Fruit fly (Drosophila melanogaster): ENCODE measurements around the gene CG18088.

CG18088 gene

dm6 chr2L:8997285-8997684, 29.9 kb downstream of the CG18088 start, which contains the start of the genes alien and CG18661 (continued):
- peak; percentile 48 for TF ChIP-seq CG11723 (GFP tag; optimal IDR thresholded peaks at IDR 0.05)
- no peak for TF ChIP-seq CG6813 (GFP tag; optimal IDR thresholded peaks at IDR 0.05)
- TF ChIP-seq CG12942 (GFP tag; optimal IDR thresholded peaks at IDR 0.05): peak; percentile 80
- TF ChIP-seq chinmo (GFP tag; IDR thresholded peaks at IDR 0.05; ENCODE audit: partially characterized antibody): no peak
- peak; percentile 92 for TF ChIP-seq vvl (GFP tag; IDR thresholded peaks at IDR 0.05)
- TF ChIP-seq CG6791 (GFP tag; IDR thresholded peaks at IDR 0.05; ENCODE audit: partially characterized antibody): no peak
- TF ChIP-seq CG3847 (GFP tag; IDR thresholded peaks at IDR 0.05): peak; percentile 98
- TF ChIP-seq Sox102F (GFP tag; optimal IDR thresholded peaks at IDR 0.05): peak; percentile 94
- TF ChIP-seq ems (GFP tag; optimal IDR thresholded peaks at IDR 0.05): peak; percentile 91
- TF ChIP-seq HmgZ (tag; optimal IDR thresholded peaks at IDR 0.05): peak; percentile 78
- TF ChIP-seq Pdp1 (GFP tag; optimal IDR thresholded peaks at IDR 0.05): peak; percentile 75 to 97
- TF ChIP-seq CG2202 (tag; optimal IDR thresholded peaks at IDR 0.05): no peak
- peak; percentile 76 for TF ChIP-seq CG1602 (GFP tag; optimal IDR thresholded peaks at IDR 0.05)
- TF ChIP-seq Hand (GFP tag; optimal IDR thresholded peaks at IDR 0.05): no peak
- TF ChIP-seq Hr51 (GFP tag; optimal IDR thresholded peaks at IDR 0.05): peak; percentile 82 to 87
- peak; percentile 54 for TF ChIP-seq Fer1 (GFP tag; optimal IDR thresholded peaks at IDR 0.05)
- TF ChIP-seq CTCF (GFP tag; optimal IDR thresholded peaks at IDR 0.05): peak; percentile 44
- peak; percentile 44 for TF ChIP-seq Dp (GFP tag; optimal IDR thresholded peaks at IDR 0.05)
- TF ChIP-seq unpg (GFP tag; optimal IDR thresholded peaks at IDR 0.05): peak; percentile 70
- peak; percentile 72 for TF ChIP-seq PHDP (tag; optimal IDR thresholded peaks at IDR 0.05)
- TF ChIP-seq CG4328 (GFP tag; optimal IDR thresholded peaks at IDR 0.05): peak; percentile 10
- peak; percentile 92 for TF ChIP-seq Ptx1 (GFP tag; IDR thresholded peaks at IDR 0.05)
- peak; percentile 61 for TF ChIP-seq CG18011 (GFP tag; optimal IDR thresholded peaks at IDR 0.05)
- TF ChIP-seq fd102C (GFP tag; optimal IDR thresholded peaks at IDR 0.05): peak; percentile 48
- peak; percentile 40 for TF ChIP-seq Oli (tag; optimal IDR thresholded peaks at IDR 0.05)
- peak; percentile 43 for TF ChIP-seq Fer2 (tag; optimal IDR thresholded peaks at IDR 0.05)
- 0 out of 2 replicates have a peak, but pooled peaks have one; percentile 13 for TF ChIP-seq dan (GFP tag; IDR thresholded peaks at IDR 0.05)
- peak; percentile 49 for TF ChIP-seq CG13123 (GFP tag; optimal IDR thresholded peaks at IDR 0.05)
- TF ChIP-seq HLH3B (GFP tag; IDR thresholded peaks at IDR 0.05): peak; percentile 98
- TF ChIP-seq Lpt (GFP tag; optimal IDR thresholded peaks at IDR 0.05): no peak
- peak; percentile 82 for TF ChIP-seq CG18619 (GFP tag; optimal IDR thresholded peaks at IDR 0.05)
- TF ChIP-seq lilli (GFP tag; optimal IDR thresholded peaks at IDR 0.05): peak; percentile 96
- TF ChIP-seq CG3726 (GFP tag; IDR thresholded peaks at IDR 0.05): peak; percentile 95; the same call in 1 of the 3 replicates
- TF ChIP-seq Vsx1 (GFP tag; optimal IDR thresholded peaks at IDR 0.05): no peak
- peak in 1 of 2 experiments; percentile 74 for TF ChIP-seq insv (GFP tag; optimal IDR thresholded peaks at IDR 0.05)
- TF ChIP-seq CG6254 (GFP tag; optimal IDR thresholded peaks at IDR 0.05): no peak
- peak; percentile 83 for TF ChIP-seq CG4730 (GFP tag; IDR thresholded peaks at IDR 0.05)
- peak; percentile 76 for TF ChIP-seq dmrt99B (tag; optimal IDR thresholded peaks at IDR 0.05)
- no peak for TF ChIP-seq Jarid2 (GFP tag; optimal IDR thresholded peaks at IDR 0.05)
- TF ChIP-seq CG9437 (GFP tag; optimal IDR thresholded peaks at IDR 0.05): peak; percentile 16
- TF ChIP-seq CG9727 (GFP tag; optimal IDR thresholded peaks at IDR 0.05): peak; percentile 58
- TF ChIP-seq CG11560 (tag; IDR thresholded peaks at IDR 0.05): peak; percentile 67; the same call in 2 of the 3 replicates
- TF ChIP-seq her (GFP tag; optimal IDR thresholded peaks at IDR 0.05): peak; percentile 78
- peak; percentile 64 to 82 for TF ChIP-seq chif (GFP tag; optimal IDR thresholded peaks at IDR 0.05)
- TF ChIP-seq HmgD (GFP tag; optimal IDR thresholded peaks at IDR 0.05): peak; percentile 94
- no peak for TF ChIP-seq CG1529 (GFP tag; optimal IDR thresholded peaks at IDR 0.05)
- peak; percentile 80 for TF ChIP-seq CG4617 (GFP tag; optimal IDR thresholded peaks at IDR 0.05; ENCODE audit: borderline replicate concordance)
- peak; percentile 96 for TF ChIP-seq Taf1 (GFP tag; IDR thresholded peaks at IDR 0.05)
- TF ChIP-seq slp2 (GFP tag; optimal IDR thresholded peaks at IDR 0.05): peak; percentile 91
- TF ChIP-seq CG8290 (GFP tag; optimal IDR thresholded peaks at IDR 0.05): peak; percentile 89
- peak in 1 of 2 experiments; percentile 90 for TF ChIP-seq CG8290 (tag; optimal IDR thresholded peaks at IDR 0.05)

Measured in whole organism, embryonic.